Fruit fly (Drosophila melanogaster) whole organism, embryonic: ENCODE results near the gene CG33773.

Experiments
- ATbp ChIP-seq: fragments of 200-800 bp; sonication (Bioruptor generic); optimal IDR thresholded peaks from 2 replicates; lab custom pipeline; 2017; ENCODE audit warnings: missing biosample characterization, mild to moderate bottlenecking, missing genetic modification characterization, missing genetic modification reagents
- Awh ChIP-seq: fragments of 200-800 bp; sonication (Bioruptor generic); IDR thresholded peaks from 2 replicates; pipeline ENCODE4, ENCODE4 v1.3.6; 2022; ENCODE audit warnings: missing biosample characterization, missing genetic modification characterization
- BEAF-32 ChIP-seq: fragments of 200-800 bp; sonication (Bioruptor generic); optimal IDR thresholded peaks from 3 replicates; lab custom pipeline; 2017; ENCODE audit warnings: missing biosample characterization, missing genetic modification characterization, mild to moderate bottlenecking, moderate library complexity, missing genetic modification reagents
- CG10267 ChIP-seq: fragments of 200-800 bp; sonication (Bioruptor generic); optimal IDR thresholded peaks from 2 replicates; lab custom pipeline; 2018; ENCODE audit warnings: missing biosample characterization, mild to moderate bottlenecking, missing genetic modification characterization, moderate library complexity
- CG10979 ChIP-seq: fragments of 200-800 bp; sonication (Bioruptor generic); optimal IDR thresholded peaks from 2 replicates; lab custom pipeline; 2018; ENCODE audit warnings: missing biosample characterization, mild to moderate bottlenecking, missing genetic modification characterization, moderate library complexity
- CG11723 ChIP-seq: fragments of 200-800 bp; sonication (Bioruptor generic); optimal IDR thresholded peaks from 2 replicates; lab custom pipeline; 2017; ENCODE audit warnings: missing biosample characterization, mild to moderate bottlenecking, missing genetic modification characterization
- CG12769 ChIP-seq: fragments of 200-800 bp; sonication (Bioruptor generic); optimal IDR thresholded peaks from 2 replicates; lab custom pipeline; 2019; ENCODE audit warnings: missing biosample characterization, mild to moderate bottlenecking, missing genetic modification characterization, moderate library complexity
- CG14860 ChIP-seq: fragments of 200-800 bp; sonication (Bioruptor generic); IDR thresholded peaks from 3 replicates; pipeline ENCODE4 v1.3.6; 2022; ENCODE audit warnings: missing biosample characterization, missing genetic modification characterization; ENCODE audit not compliant: partially characterized antibody
- CG15011 ChIP-seq: fragments of 200-800 bp; sonication (Bioruptor generic); optimal IDR thresholded peaks from 3 replicates; lab custom pipeline; 2018; ENCODE audit warnings: missing biosample characterization, mild to moderate bottlenecking, missing genetic modification characterization
- CG18011 ChIP-seq: fragments of 200-800 bp; sonication (Bioruptor generic); optimal IDR thresholded peaks from 2 replicates; lab custom pipeline; 2017; ENCODE audit warnings: missing biosample characterization, missing genetic modification characterization, mild to moderate bottlenecking, moderate library complexity, missing genotype
- CG18599 ChIP-seq: fragments of 200-800 bp; sonication (Bioruptor generic); optimal IDR thresholded peaks from 3 replicates; lab custom pipeline; 2017; ENCODE audit warnings: missing biosample characterization, missing genetic modification characterization, mild to moderate bottlenecking, moderate library complexity, missing genetic modification reagents
- CG2678 ChIP-seq: fragments of 200-800 bp; sonication (Bioruptor generic); optimal IDR thresholded peaks from 3 replicates; lab custom pipeline; 2019; ENCODE audit warnings: missing biosample characterization, mild to moderate bottlenecking, missing genetic modification characterization, moderate library complexity
- CG2889 ChIP-seq: fragments of 200-800 bp; sonication (Bioruptor generic); IDR thresholded peaks from 3 replicates; pipeline ENCODE4 v1.3.6; 2022; ENCODE audit warnings: missing biosample characterization, missing genetic modification characterization
- CG3065 ChIP-seq: fragments of 200-800 bp; sonication (Bioruptor generic); optimal IDR thresholded peaks from 2 replicates; lab custom pipeline; 2016; ENCODE audit warnings: missing biosample characterization, missing genetic modification characterization
- CG33213 ChIP-seq: fragments of 200-800 bp; sonication (Bioruptor generic); optimal IDR thresholded peaks from 3 replicates; lab custom pipeline; 2016; ENCODE audit warnings: missing biosample characterization, missing genetic modification characterization
- CG33557 ChIP-seq: fragments of 200-800 bp; sonication (Bioruptor generic); optimal IDR thresholded peaks from 2 replicates; lab custom pipeline; 2019; ENCODE audit warnings: missing biosample characterization, mild to moderate bottlenecking, missing genetic modification characterization, moderate library complexity
- CG3995 ChIP-seq: fragments of 200-800 bp; sonication (Bioruptor generic); optimal IDR thresholded peaks from 3 replicates; lab custom pipeline; 2016; ENCODE audit warnings: missing biosample characterization, missing genetic modification characterization
- CG4854 ChIP-seq: fragments of 200-800 bp; sonication (Bioruptor generic); optimal IDR thresholded peaks from 2 replicates; lab custom pipeline; 2016; ENCODE audit warnings: missing biosample characterization, missing genetic modification characterization, inconsistent platforms
- CG6689 ChIP-seq: fragments of 200-800 bp; sonication (Bioruptor generic); IDR thresholded peaks from 2 replicates; pipeline ENCODE4 v1.3.6; 2022; ENCODE audit warnings: missing biosample characterization, missing genetic modification characterization
- CG7556 ChIP-seq: fragments of 200-800 bp; sonication (Bioruptor generic); optimal IDR thresholded peaks from 2 replicates; lab custom pipeline; 2017; ENCODE audit warnings: missing biosample characterization, mild to moderate bottlenecking, missing genetic modification characterization
- CG9437 ChIP-seq: fragments of 200-800 bp; sonication (Bioruptor generic); optimal IDR thresholded peaks from 2 replicates; lab custom pipeline; 2018; ENCODE audit warnings: missing biosample characterization, mild to moderate bottlenecking, missing genetic modification characterization
- CG9817 ChIP-seq: fragments of 200-800 bp; sonication (Bioruptor generic); optimal IDR thresholded peaks from 2 replicates; lab custom pipeline; 2018; ENCODE audit warnings: missing biosample characterization, mild to moderate bottlenecking, missing genetic modification characterization, moderate library complexity
- CHES-1-like ChIP-seq: fragments of 200-800 bp; sonication (Bioruptor generic); optimal IDR thresholded peaks from 2 replicates; lab custom pipeline; 2016; ENCODE audit warnings: missing biosample characterization, missing genetic modification characterization
- Dbx ChIP-seq: fragments of 200-800 bp; sonication (Bioruptor generic); IDR thresholded peaks from 3 replicates; pipeline ENCODE4 v1.3.6; 2022; ENCODE audit warnings: missing biosample characterization, missing genetic modification characterization
- Fer3 ChIP-seq: fragments of 200-800 bp; sonication (Bioruptor generic); optimal IDR thresholded peaks from 2 replicates; lab custom pipeline; 2018; ENCODE audit warnings: missing biosample characterization, mild to moderate bottlenecking, missing genetic modification characterization, moderate library complexity
- Jarid2 ChIP-seq: fragments of 200-800 bp; sonication (Bioruptor generic); optimal IDR thresholded peaks from 3 replicates; lab custom pipeline; 2017; ENCODE audit warnings: mild to moderate bottlenecking, missing biosample characterization, missing genetic modification reagents, missing genetic modification characterization
- Lpt ChIP-seq: fragments of >200 bp; optimal IDR thresholded peaks from 2 replicates; lab custom pipeline; 2018; ENCODE audit warnings: missing biosample characterization, missing genetic modification characterization
- Max ChIP-seq: fragments of 200-800 bp; sonication (Bioruptor generic); optimal IDR thresholded peaks from 2 replicates; lab custom pipeline; 2016; ENCODE audit warnings: missing biosample characterization, mild to moderate bottlenecking, missing genetic modification characterization
- Optix ChIP-seq: fragments of 200-800 bp; sonication (Bioruptor generic); IDR thresholded peaks from 3 replicates; pipeline ENCODE4 v1.3.6; 2022; ENCODE audit warnings: missing biosample characterization, missing genetic modification characterization
- Pdp1 ChIP-seq, 2 experiments: fragments of 200-800 bp; sonication (Bioruptor generic); optimal IDR thresholded peaks; 3 replicates each; lab custom pipeline; 2016; ENCODE audit warnings: missing biosample characterization in 2 of 2, missing genetic modification characterization in 2 of 2, mild to moderate bottlenecking in 1 of 2, moderate library complexity in 1 of 2
- Poxn ChIP-seq: fragments of 200-800 bp; sonication (Bioruptor generic); IDR thresholded peaks from 2 replicates; pipeline ENCODE4 v1.3.6; 2022; ENCODE audit warnings: missing biosample characterization, missing genetic modification characterization
- Ravus ChIP-seq: fragments of 200-800 bp; sonication (Bioruptor generic); IDR thresholded peaks from 2 replicates; pipeline ENCODE4 v1.3.6; 2022; ENCODE audit warnings: missing biosample characterization, missing genetic modification characterization
- Sry-β ChIP-seq: fragments of 200-800 bp; sonication (Bioruptor generic); optimal IDR thresholded peaks from 2 replicates; lab custom pipeline; 2018; ENCODE audit warnings: missing biosample characterization, mild to moderate bottlenecking, missing genetic modification characterization, moderate library complexity
- Taf1 ChIP-seq: fragments of 200-800 bp; sonication (Bioruptor generic); IDR thresholded peaks from 2 replicates; pipeline ENCODE4 v1.3.6; 2022; ENCODE audit warnings: missing biosample characterization, missing genetic modification characterization
- Vsx1 ChIP-seq: fragments of 200-800 bp; sonication (Bioruptor generic); optimal IDR thresholded peaks from 2 replicates; lab custom pipeline; 2017; ENCODE audit warnings: missing biosample characterization, mild to moderate bottlenecking, missing genetic modification characterization, missing genetic modification reagents
- bowl ChIP-seq: fragments of 200-800 bp; sonication (Bioruptor generic); IDR thresholded peaks from 2 replicates; pipeline ENCODE4 v1.3.6; 2022; ENCODE audit warnings: missing biosample characterization, missing genetic modification characterization
- crol ChIP-seq: fragments of 200-800 bp; sonication (Bioruptor generic); IDR thresholded peaks from 2 replicates; pipeline ENCODE4 v1.3.6; 2022; ENCODE audit warnings: missing biosample characterization, missing genetic modification characterization
- eve ChIP-seq, 2 experiments: fragments of >200 bp; optimal IDR thresholded peaks; 2 replicates each; lab custom pipeline; 2017; ENCODE audit warnings: missing biosample characterization in 2 of 2, missing genetic modification characterization in 2 of 2
- eyg ChIP-seq: fragments of 200-800 bp; sonication (Bioruptor generic); optimal IDR thresholded peaks from 3 replicates; lab custom pipeline; 2016; ENCODE audit warnings: missing biosample characterization, missing genetic modification characterization
- hth ChIP-seq: fragments of >200 bp; optimal IDR thresholded peaks from 2 replicates; lab custom pipeline; 2017; ENCODE audit warnings: inconsistent platforms
- ken ChIP-seq: fragments of 200-800 bp; sonication (Bioruptor generic); IDR thresholded peaks from 3 replicates; pipeline ENCODE4 v1.3.6; 2022; ENCODE audit warnings: missing biosample characterization, missing genetic modification characterization
- lov ChIP-seq, 2 experiments: fragments of 200-800 bp in 1 of 2; fragments of >200 bp in 1 of 2; sonication (Bioruptor generic) in 1 of 2; IDR thresholded peaks in 1 of 2; optimal IDR thresholded peaks in 1 of 2; 2 replicates in 1 of 2; 3 replicates in 1 of 2; pipeline versions ENCODE4 v1.3.6 to Lab custom; 2017 to 2022; ENCODE audit warnings: missing biosample characterization in 1 of 2, missing genetic modification characterization in 1 of 2
- onecut ChIP-seq: fragments of 200-800 bp; sonication (Bioruptor generic); IDR thresholded peaks from 2 replicates; pipeline ENCODE4 v1.3.6; 2022; ENCODE audit warnings: missing biosample characterization, missing genetic modification characterization
- psq ChIP-seq: fragments of 200-800 bp; sonication (Bioruptor generic); optimal IDR thresholded peaks from 2 replicates; lab custom pipeline; 2017; ENCODE audit warnings: missing biosample characterization, missing genetic modification characterization
- sens ChIP-seq: fragments of 200-800 bp; sonication (Bioruptor generic); peaks from one replicate; lab custom pipeline; 2016; ENCODE audit warnings: missing biosample characterization, missing genetic modification characterization
- sens-2 ChIP-seq: fragments of 200-800 bp; sonication (Bioruptor generic); IDR thresholded peaks from 2 replicates; pipeline ENCODE4 v1.3.6; 2022; ENCODE audit warnings: missing biosample characterization, missing genetic modification characterization
- seq ChIP-seq: fragments of 200-800 bp; sonication (Bioruptor generic); IDR thresholded peaks from 2 replicates; pipeline ENCODE4 v1.3.6; 2022; ENCODE audit warnings: missing biosample characterization, missing genetic modification characterization
- sima ChIP-seq: fragments of 200-800 bp; sonication (Bioruptor generic); optimal IDR thresholded peaks from 2 replicates; lab custom pipeline; 2016; ENCODE audit warnings: missing biosample characterization, missing genetic modification characterization
- slou ChIP-seq: fragments of 200-800 bp; sonication (Bioruptor generic); optimal IDR thresholded peaks from 3 replicates; lab custom pipeline; 2016; ENCODE audit warnings: missing biosample characterization, missing genetic modification characterization
- tgo ChIP-seq: fragments of 200-800 bp; sonication (Bioruptor generic); IDR thresholded peaks from 3 replicates; pipeline ENCODE4 v1.3.6; 2022; ENCODE audit warnings: missing biosample characterization, missing genetic modification characterization
- vvl ChIP-seq: fragments of 200-800 bp; sonication (Bioruptor generic); IDR thresholded peaks from 2 replicates; pipeline ENCODE4 v1.3.6; 2022; ENCODE audit warnings: missing biosample characterization, missing genetic modification characterization
- zfh1 ChIP-seq: fragments of 200-800 bp; sonication (Bioruptor generic); IDR thresholded peaks from 3 replicates; pipeline ENCODE4 v1.3.6; 2022; ENCODE audit warnings: missing biosample characterization, missing genetic modification characterization

Gene CG33773

DNA sequence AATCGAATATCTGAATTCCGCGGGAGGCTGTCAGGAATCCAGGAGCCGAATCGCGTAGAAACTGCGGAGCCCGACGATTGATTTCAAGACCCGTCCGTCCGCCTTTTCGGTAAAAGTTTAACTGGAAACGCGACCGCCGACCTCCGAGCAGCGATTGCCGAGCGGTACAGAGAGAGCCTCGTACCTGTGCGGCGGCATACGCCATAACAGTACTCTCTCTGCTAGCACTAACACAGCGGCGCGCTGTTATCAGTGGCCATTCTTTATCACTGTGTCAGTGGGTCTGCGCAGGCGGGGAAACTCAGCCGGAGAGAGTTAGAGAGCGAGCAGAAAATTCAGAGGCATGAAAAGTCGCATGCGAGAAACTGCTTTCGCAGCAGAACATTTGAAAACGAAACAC lies 18.4 kb upstream of the CG33773 start, which contains the start of gene 5-HT7 (continued):
- no peak for TF ChIP-seq Pdp1 (GFP tag; optimal IDR thresholded peaks at IDR 0.05; lab: Kevin White, UChicago)
- TF ChIP-seq zfh1 (GFP tag; lab: Robert Waterston, UW), result 0 out of 3 replicates have a peak, but pooled peaks have one; percentile 14
- TF ChIP-seq CG10979, result no peak
- TF ChIP-seq Jarid2 (GFP tag; lab: Kevin White, UChicago), result peak; percentile 58
- no peak for TF ChIP-seq bowl
- TF ChIP-seq CG9817 (tag; lab: Kevin White, UChicago), result no peak
- peak; percentile 57; the same call in 1 of the 2 replicates for TF ChIP-seq crol (GFP tag; lab: Robert Waterston, UW)
- no peak for TF ChIP-seq seq
- 0 out of 3 replicates have a peak, but pooled peaks have one; percentile 32 for TF ChIP-seq Dbx (GFP tag; lab: Robert Waterston, UW)
- no peak for TF ChIP-seq CG2889
- no peak for TF ChIP-seq Poxn (GFP tag; lab: Robert Waterston, UW)
- no peak for TF ChIP-seq sima
- TF ChIP-seq slou, result no peak
- no peak for TF ChIP-seq hth (lab: Kevin White, UChicago)
- TF ChIP-seq CHES-1-like (GFP tag; lab: Kevin White, UChicago), result no peak
- TF ChIP-seq Fer3 (tag; lab: Kevin White, UChicago), result no peak
- no peak for TF ChIP-seq Sry-β (GFP tag; lab: Kevin White, UChicago)
- no peak for TF ChIP-seq Ravus (GFP tag; lab: Robert Waterston, UW)
- no peak for TF ChIP-seq BEAF-32 (GFP tag; lab: Kevin White, UChicago)
- TF ChIP-seq CG33213 (GFP tag; lab: Kevin White, UChicago), result no peak
- no peak for TF ChIP-seq CG10267 (tag; lab: Kevin White, UChicago)
- TF ChIP-seq CG14860 (GFP tag; lab: Robert Waterston, UW), result no peak
- TF ChIP-seq CG11723 (GFP tag; lab: Kevin White, UChicago), result no peak
- TF ChIP-seq Lpt, result no peak
- no peak for TF ChIP-seq Awh (GFP tag; lab: Robert Waterston, UW)
- no peak for TF ChIP-seq CG33557 (GFP tag; lab: Kevin White, UChicago)
- TF ChIP-seq CG3995 (GFP tag; lab: Kevin White, UChicago), result no peak
- TF ChIP-seq CG9437 (GFP tag; lab: Kevin White, UChicago), result no peak
- TF ChIP-seq sens-2 (GFP tag; lab: Robert Waterston, UW), result no peak
- no peak for TF ChIP-seq lov (optimal IDR thresholded peaks at IDR 0.05; lab: Kevin White, UChicago)
- no peak for TF ChIP-seq lov (GFP tag; IDR thresholded peaks at IDR 0.05; lab: Robert Waterston, UW)
- no peak for TF ChIP-seq eve (GFP tag; optimal IDR thresholded peaks at IDR 0.05; lab: Kevin White, UChicago)
- peak; percentile 5 for TF ChIP-seq CG18599 (GFP tag; lab: Kevin White, UChicago)
- no peak for TF ChIP-seq Vsx1
- no peak for TF ChIP-seq CG2678 (tag; lab: Kevin White, UChicago)
- TF ChIP-seq CG18011 (GFP tag; lab: Kevin White, UChicago), result no peak
- TF ChIP-seq CG15011 (GFP tag; lab: Kevin White, UChicago), result no peak
- no peak for TF ChIP-seq Max (GFP tag; lab: Kevin White, UChicago)
- TF ChIP-seq CG7556 (GFP tag; lab: Kevin White, UChicago), result no peak
- TF ChIP-seq sens (GFP tag; lab: Kevin White, UChicago), result peak; percentile 62
- no peak for TF ChIP-seq ken (GFP tag; lab: Robert Waterston, UW)
- TF ChIP-seq Taf1 (GFP tag; lab: Robert Waterston, UW), result no peak
- no peak for TF ChIP-seq CG3065 (GFP tag; lab: Kevin White, UChicago)
- TF ChIP-seq CG6689 (GFP tag; lab: Robert Waterston, UW), result no peak
- no peak for TF ChIP-seq Optix (GFP tag; lab: Robert Waterston, UW)
- TF ChIP-seq psq (GFP tag; lab: Kevin White, UChicago), result no peak
- TF ChIP-seq CG12769 (tag; lab: Kevin White, UChicago), result peak; percentile 42
- no peak for TF ChIP-seq ATbp (GFP tag; lab: Kevin White, UChicago)
- no peak for TF ChIP-seq eyg
- TF ChIP-seq onecut (GFP tag; lab: Robert Waterston, UW), result no peak
- TF ChIP-seq tgo (GFP tag; lab: Robert Waterston, UW), result no peak
- 0 out of 2 replicates have a peak, but pooled peaks have one; percentile 11 for TF ChIP-seq vvl
- no peak for TF ChIP-seq CG4854 (GFP tag; lab: Kevin White, UChicago)
